Fruit fly (Drosophila melanogaster) Kc167 (cell line): ENCODE measurements around the gene CG43163.

Source experiments
- Myc ChIP-seq: fragments of >200 bp; optimal IDR thresholded peaks from 2 replicates; lab custom pipeline; 2017; ENCODE audit warnings: missing external identifiers
- Sin3A ChIP-seq: fragments of >200 bp; optimal IDR thresholded peaks from 2 replicates; lab custom pipeline; 2018; ENCODE audit warnings: missing external identifiers
- h ChIP-seq: fragments of >200 bp; optimal IDR thresholded peaks from 3 replicates; lab custom pipeline; 2018; ENCODE audit warnings: missing external identifiers
- insv ChIP-seq: fragments of >200 bp; optimal IDR thresholded peaks from 3 replicates; lab custom pipeline; 2018; ENCODE audit warnings: missing external identifiers
- psq ChIP-seq: fragments of >200 bp; optimal IDR thresholded peaks from 2 replicates; lab custom pipeline; 2017; ENCODE audit warnings: missing external identifiers
- ttk ChIP-seq: sonication (Bioruptor generic); optimal IDR thresholded peaks from 2 replicates; lab custom pipeline; 2017; ENCODE audit warnings: missing external identifiers

CG43163 gene

dm6 chr3L:8506975-8507441 is at the start of gene CG43163:
TSS of gene CG43163 (minus strand) at chr3L:8507146.
- no peak for TF ChIP-seq psq (lab: Kevin White, UChicago)
- no peak for TF ChIP-seq insv (lab: Kevin White, UChicago)
- no peak for TF ChIP-seq ttk (lab: Kevin White, UChicago)
- TF ChIP-seq h, result no peak
- no peak for TF ChIP-seq Myc (lab: Kevin White, UChicago)
- TF ChIP-seq Sin3A (lab: Kevin White, UChicago), result no peak

- TF ChIP-seq Sin3A (lab: Kevin White, UChicago) (no peak), h (no peak), ttk (lab: Kevin White, UChicago) (no peak)
Observed at dm6 chr3L:8554024-8554642, 47.2 kb upstream of the CG43163 start.

dm6 chr3L:8553125-8553524 is 46.2 kb upstream of the CG43163 start:
- TF ChIP-seq Myc (lab: Kevin White, UChicago) (no peak), psq (lab: Kevin White, UChicago) (no peak), insv (lab: Kevin White, UChicago) (no peak), ttk (lab: Kevin White, UChicago) (no peak), h (no peak), Sin3A (lab: Kevin White, UChicago) (no peak)

dm6 chr3L:8550836-8551235 is 43.9 kb upstream of the CG43163 start:
- no peak for TF ChIP-seq Sin3A (lab: Kevin White, UChicago)
- TF ChIP-seq psq (lab: Kevin White, UChicago), result no peak
- no peak for TF ChIP-seq ttk (lab: Kevin White, UChicago)
- TF ChIP-seq insv (lab: Kevin White, UChicago), result no peak
- no peak for TF ChIP-seq h
- no peak for TF ChIP-seq Myc (lab: Kevin White, UChicago)

dm6 chr3L:8549183-8549890 is 42.4 kb upstream of the CG43163 start:
- no peak for TF ChIP-seq insv (lab: Kevin White, UChicago)
- no peak for TF ChIP-seq Sin3A (lab: Kevin White, UChicago)
- TF ChIP-seq psq (lab: Kevin White, UChicago), result no peak
- no peak for TF ChIP-seq ttk (lab: Kevin White, UChicago)
- TF ChIP-seq Myc (lab: Kevin White, UChicago), result no peak
- no peak for TF ChIP-seq h

- TF ChIP-seq h (no peak), Sin3A (lab: Kevin White, UChicago) (no peak), Myc (lab: Kevin White, UChicago) (no peak), psq (lab: Kevin White, UChicago) (no peak), ttk (lab: Kevin White, UChicago) (no peak), insv (lab: Kevin White, UChicago) (no peak)
Observed at dm6 chr3L:8547104-8547523, 40.2 kb upstream of the CG43163 start.

- TF ChIP-seq insv (lab: Kevin White, UChicago), result no peak
- TF ChIP-seq Myc (lab: Kevin White, UChicago), result no peak
- no peak for TF ChIP-seq ttk (lab: Kevin White, UChicago)
- no peak for TF ChIP-seq psq (lab: Kevin White, UChicago)
- no peak for TF ChIP-seq h
- no peak for TF ChIP-seq Sin3A (lab: Kevin White, UChicago)
Observed at dm6 chr3L:8546355-8546771, 39.4 kb upstream of the CG43163 start.

dm6 chr3L:8545473-8545872 is 38.5 kb upstream of the CG43163 start:
- TF ChIP-seq psq (lab: Kevin White, UChicago) (no peak), h (no peak), insv (lab: Kevin White, UChicago) (no peak)

- no peak for TF ChIP-seq ttk (lab: Kevin White, UChicago)
- no peak for TF ChIP-seq Sin3A (lab: Kevin White, UChicago)
- TF ChIP-seq Myc (lab: Kevin White, UChicago), result no peak
- TF ChIP-seq h, result no peak
- TF ChIP-seq psq (lab: Kevin White, UChicago), result no peak
- TF ChIP-seq insv (lab: Kevin White, UChicago), result no peak
Observed at dm6 chr3L:8544710-8545109, 37.8 kb upstream of the CG43163 start, which contains the start of gene rhea. TSS of gene rhea (plus strand) at chr3L:8545001.

dm6 chr3L:8543866-8544265 is 36.9 kb upstream of the CG43163 start:
- no peak for TF ChIP-seq ttk (lab: Kevin White, UChicago)
- TF ChIP-seq insv (lab: Kevin White, UChicago), result no peak
- TF ChIP-seq psq (lab: Kevin White, UChicago), result no peak

- TF ChIP-seq psq (lab: Kevin White, UChicago) (no peak), ttk (lab: Kevin White, UChicago) (no peak), h (no peak), insv (lab: Kevin White, UChicago) (no peak), Myc (lab: Kevin White, UChicago) (no peak), Sin3A (lab: Kevin White, UChicago) (no peak)
Observed at dm6 chr3L:8542213-8542612, 35.3 kb upstream of the CG43163 start.

dm6 chr3L:8541669-8542068 is 34.7 kb upstream of the CG43163 start:
- no peak for TF ChIP-seq psq (lab: Kevin White, UChicago)
- no peak for TF ChIP-seq Myc (lab: Kevin White, UChicago)
- TF ChIP-seq ttk (lab: Kevin White, UChicago), result no peak
- TF ChIP-seq h, result no peak
- no peak for TF ChIP-seq insv (lab: Kevin White, UChicago)
- no peak for TF ChIP-seq Sin3A (lab: Kevin White, UChicago)
